Fruit fly (Drosophila melanogaster) whole organism, pupa: Measurements from ENCODE around the gene ebi.

Experiments used
- CG10348 ChIP-seq: fragments of 200-800 bp; sonication (Bioruptor generic); IDR thresholded peaks from 2 replicates; pipeline ENCODE4 v1.3.6; 2022; ENCODE audit warnings: missing biosample characterization, missing genetic modification characterization
- CG12605 ChIP-seq: fragments of 200-800 bp; sonication (Bioruptor generic); IDR thresholded peaks from 2 replicates; pipeline ENCODE4 v1.3.6; 2022; ENCODE audit warnings: missing biosample characterization, missing genetic modification characterization
- CG13204 ChIP-seq: fragments of 200-800 bp; sonication (Bioruptor generic); optimal IDR thresholded peaks from 2 replicates; lab custom pipeline; 2018; ENCODE audit warnings: missing biosample characterization, mild to moderate bottlenecking, missing genetic modification characterization, moderate library complexity
- CG14655 ChIP-seq: fragments of 200-800 bp; sonication (Bioruptor generic); optimal IDR thresholded peaks from 3 replicates; lab custom pipeline; 2017; ENCODE audit warnings: mild to moderate bottlenecking, missing biosample characterization, missing genetic modification reagents, missing genetic modification characterization
- CG15710 ChIP-seq: fragments of 200-800 bp; sonication (Bioruptor generic); optimal IDR thresholded peaks from 2 replicates; lab custom pipeline; 2018; ENCODE audit warnings: missing biosample characterization, mild to moderate bottlenecking, missing genetic modification characterization, moderate library complexity
- CG17806 ChIP-seq: fragments of 200-800 bp; sonication (Bioruptor generic); optimal IDR thresholded peaks from 2 replicates; lab custom pipeline; 2018; ENCODE audit warnings: missing biosample characterization, mild to moderate bottlenecking, missing genetic modification characterization, moderate library complexity
- CG32121 ChIP-seq: fragments of 200-800 bp; sonication (Bioruptor generic); IDR thresholded peaks from 2 replicates; pipeline ENCODE4 v1.3.6; 2022; ENCODE audit warnings: missing biosample characterization, missing genetic modification characterization
- CG34367 ChIP-seq: fragments of 200-800 bp; sonication (Bioruptor generic); optimal IDR thresholded peaks from 2 replicates; lab custom pipeline; 2018; ENCODE audit warnings: missing biosample characterization, mild to moderate bottlenecking, missing genetic modification characterization
- CG4496 ChIP-seq: fragments of 200-800 bp; sonication (Bioruptor generic); IDR thresholded peaks from 3 replicates; pipeline ENCODE4 v1.3.6; 2022; ENCODE audit warnings: missing biosample characterization, missing genetic modification characterization
- CG8159 ChIP-seq: fragments of 200-800 bp; sonication (Bioruptor generic); optimal IDR thresholded peaks from 3 replicates; lab custom pipeline; 2018; ENCODE audit warnings: missing biosample characterization, mild to moderate bottlenecking, missing genetic modification characterization, moderate library complexity
- CG8301 ChIP-seq: fragments of 200-800 bp; sonication (Bioruptor generic); optimal IDR thresholded peaks from 2 replicates; lab custom pipeline; 2018; ENCODE audit warnings: missing biosample characterization, mild to moderate bottlenecking, missing genetic modification characterization
- CG9948 ChIP-seq: fragments of 200-800 bp; sonication (Bioruptor generic); optimal IDR thresholded peaks from 2 replicates; lab custom pipeline; 2018; ENCODE audit warnings: missing biosample characterization, mild to moderate bottlenecking, missing genetic modification characterization, moderate library complexity
- D1 ChIP-seq: fragments of 200-800 bp; sonication (Bioruptor generic); optimal IDR thresholded peaks from 2 replicates; lab custom pipeline; 2018; ENCODE audit warnings: missing biosample characterization, mild to moderate bottlenecking, missing genetic modification characterization, moderate library complexity
- EcR ChIP-seq: fragments of 200-800 bp; sonication (Bioruptor generic); optimal IDR thresholded peaks from 3 replicates; lab custom pipeline; 2019; ENCODE audit warnings: missing biosample characterization, missing genetic modification characterization, mild to moderate bottlenecking, moderate library complexity, missing genetic modification reagents
- Ets98B ChIP-seq: fragments of 200-800 bp; sonication (Bioruptor generic); IDR thresholded peaks from 2 replicates; pipeline ENCODE4 v1.3.6; 2022; ENCODE audit warnings: missing biosample characterization, missing genetic modification characterization
- Pif1A ChIP-seq: fragments of 200-800 bp; sonication (Bioruptor generic); optimal IDR thresholded peaks from 3 replicates; lab custom pipeline; 2016; ENCODE audit warnings: missing biosample characterization, missing genetic modification characterization
- Pif1B ChIP-seq: fragments of 200-800 bp; sonication (Bioruptor generic); optimal IDR thresholded peaks from 3 replicates; lab custom pipeline; 2016; ENCODE audit warnings: missing biosample characterization, missing genetic modification characterization
- Snoo ChIP-seq: fragments of 200-800 bp; sonication (Bioruptor generic); optimal IDR thresholded peaks from 3 replicates; lab custom pipeline; 2017; ENCODE audit warnings: missing biosample characterization, mild to moderate bottlenecking, missing genetic modification characterization, inconsistent platforms
- fd96Ca ChIP-seq: fragments of 200-800 bp; sonication (Bioruptor generic); IDR thresholded peaks from 3 replicates; pipeline ENCODE4 v1.3.6; 2022; ENCODE audit warnings: missing biosample characterization, missing genetic modification characterization
- gl ChIP-seq: fragments of 200-800 bp; sonication (Bioruptor generic); optimal IDR thresholded peaks from 2 replicates; lab custom pipeline; 2018; ENCODE audit warnings: missing biosample characterization, mild to moderate bottlenecking, missing genetic modification characterization
- rn ChIP-seq: fragments of 200-800 bp; sonication (Bioruptor generic); IDR thresholded peaks from 2 replicates; pipeline ENCODE4 v1.3.6; 2022; ENCODE audit warnings: missing biosample characterization, missing genetic modification characterization

The ebi gene

DNA sequence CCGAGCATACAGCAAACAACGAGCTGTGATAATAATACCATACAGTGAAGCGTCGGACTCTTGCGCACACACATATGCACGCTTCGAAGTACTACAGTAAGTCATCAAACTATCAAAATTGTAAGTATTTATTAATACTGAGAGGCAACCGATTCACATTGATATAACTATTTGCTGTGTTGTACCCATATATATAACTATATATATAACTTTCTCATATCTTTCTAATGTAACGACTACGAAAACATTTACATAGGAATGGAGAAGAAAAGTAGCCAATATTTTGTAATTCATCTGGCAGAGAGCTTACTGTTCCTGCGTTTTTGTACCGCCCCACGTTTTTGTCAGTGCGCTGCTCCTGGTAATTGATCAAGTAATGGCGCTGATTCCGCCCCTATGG lies 1.9 kb upstream of the ebi start:
- TF ChIP-seq CG17806 (tag; lab: Kevin White, UChicago) (peak; percentile 25), CG9948 (tag; lab: Kevin White, UChicago) (peak; percentile 28), CG8159 (tag; lab: Kevin White, UChicago) (no peak), CG4496 (peak; percentile 26; the same call in 1 of the 3 replicates)
- TF ChIP-seq, all 21 proteins: peak for 3

DNA sequence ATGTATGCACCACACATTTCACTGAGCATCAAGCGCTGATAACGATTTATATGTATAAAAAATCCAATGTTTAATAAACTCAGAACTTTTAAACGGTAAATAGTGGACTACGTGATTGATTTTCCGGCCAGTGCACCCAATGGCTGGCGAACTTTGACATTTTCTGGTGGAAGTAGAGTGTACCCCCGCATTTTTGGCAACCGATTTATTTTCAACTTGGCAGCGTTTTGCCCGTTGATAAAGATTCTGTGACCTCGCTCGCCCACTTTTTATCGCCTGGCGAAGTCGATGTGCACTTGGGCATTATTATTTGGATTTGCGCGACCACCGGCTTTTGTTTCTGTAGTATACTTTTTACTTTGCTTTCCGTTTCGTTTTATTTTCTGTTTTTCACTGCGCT lies 973 bp upstream of the ebi start:
- TF ChIP-seq CG9948 (tag; lab: Kevin White, UChicago) (no peak), Snoo (tag; lab: Kevin White, UChicago) (no peak), gl (tag; lab: Kevin White, UChicago) (no peak), rn (no peak), Ets98B (GFP tag; lab: Robert Waterston, UW) (no peak), CG15710 (no peak), CG8159 (tag; lab: Kevin White, UChicago) (no peak)

DNA sequence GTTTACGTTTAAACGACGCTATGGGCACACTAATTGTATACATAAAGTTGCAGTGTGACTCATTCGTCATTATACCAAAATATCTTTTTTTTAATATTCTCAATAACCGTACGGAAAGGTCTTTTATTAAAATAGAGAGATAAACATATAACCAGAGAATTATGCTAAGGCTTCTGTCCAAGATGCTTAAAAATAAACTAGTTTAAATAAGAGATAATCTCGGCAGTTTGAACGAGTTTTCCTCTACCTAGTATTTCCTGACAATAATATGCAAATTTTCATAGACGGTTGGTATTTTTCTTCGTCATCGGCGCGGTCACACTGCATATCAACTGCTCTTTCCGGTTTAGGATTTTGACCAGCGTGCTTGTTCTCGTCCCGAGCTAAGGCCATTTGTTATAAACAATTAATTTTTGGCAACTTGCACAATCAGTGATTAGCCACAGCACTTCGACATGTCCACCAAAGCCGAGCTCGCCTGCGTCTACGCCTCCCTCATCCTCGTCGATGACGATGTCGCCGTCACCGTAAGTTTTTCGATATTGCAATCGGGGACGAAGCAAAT lies 4.8 kb downstream of the ebi start, which contains the start of the genes CG13690 and RpLP1:
Gene CG13690 (minus strand): TSS at position 33 of the 565 bp plus-strand sequence.
Gene RpLP1 (plus strand): TSS at position 333 of the 565 bp plus-strand sequence.
- TF ChIP-seq fd96Ca (GFP tag; lab: Robert Waterston, UW) (no peak), CG8159 (tag; lab: Kevin White, UChicago) (peak; percentile 59), CG9948 (tag; lab: Kevin White, UChicago) (peak; percentile 11), D1 (tag; lab: Kevin White, UChicago) (no peak), EcR (GFP tag; lab: Kevin White, UChicago) (peak; percentile 0), CG15710 (peak; percentile 40), Pif1A (peak; percentile 72), CG13204 (GFP tag; lab: Kevin White, UChicago) (peak; percentile 54), CG8301 (tag; lab: Kevin White, UChicago) (peak; percentile 13), CG12605 (GFP tag; lab: Robert Waterston, UW) (peak; percentile 71), CG34367 (tag; lab: Kevin White, UChicago) (peak; percentile 51), CG10348 (GFP tag; lab: Robert Waterston, UW) (no peak), CG32121 (peak; percentile 40; the same call in 1 of the 2 replicates), Snoo (tag; lab: Kevin White, UChicago) (peak; percentile 82), CG17806 (tag; lab: Kevin White, UChicago) (no peak), rn (no peak), gl (tag; lab: Kevin White, UChicago) (peak; percentile 53), Pif1B (GFP tag; lab: Kevin White, UChicago) (peak; percentile 41), CG14655 (GFP tag; lab: Kevin White, UChicago) (peak; percentile 45), Ets98B (GFP tag; lab: Robert Waterston, UW) (peak; percentile 26; the same call in 1 of the 2 replicates), CG4496 (peak; percentile 67; the same call in 2 of the 3 replicates)

DNA sequence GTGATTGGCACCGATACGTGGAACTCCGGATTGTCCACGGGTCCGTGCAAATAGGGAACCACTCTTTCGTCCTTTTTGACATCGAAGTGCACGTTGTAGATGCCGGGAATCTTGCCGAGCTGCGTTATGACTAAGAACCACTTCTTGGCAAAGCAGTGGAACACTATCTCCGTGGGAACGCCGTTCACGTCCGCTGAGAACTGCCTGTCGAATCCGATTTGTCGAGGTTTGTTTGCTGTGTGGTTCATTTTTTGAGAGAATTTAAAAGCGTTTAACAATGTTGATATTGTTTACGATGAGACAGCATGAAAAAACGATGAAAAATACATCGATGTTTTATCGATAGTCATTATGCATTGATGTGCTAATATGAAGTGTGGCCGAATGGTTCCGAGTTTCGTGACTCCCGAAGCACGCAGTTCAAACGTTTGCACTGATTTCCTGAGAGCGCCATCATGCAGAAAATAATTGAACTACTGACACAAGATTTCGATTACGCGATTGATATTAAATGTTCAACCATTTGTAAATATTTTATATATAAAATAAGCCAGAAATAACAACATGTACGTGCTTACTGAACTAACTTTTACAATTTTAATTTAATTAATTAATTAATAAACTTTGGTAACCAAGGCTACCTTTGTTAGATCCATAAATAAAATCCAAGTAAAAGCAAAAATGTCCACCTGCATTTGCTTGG lies 6.4 kb downstream of the ebi start, which contains the start of the genes CG11885 and CG13692:
Gene CG11885 (minus strand): TSS at position 332 of the 703 bp plus-strand sequence.
Gene CG13692 (plus strand): TSS at position 653 of the 703 bp plus-strand sequence.
- TF ChIP-seq CG12605 (GFP tag; lab: Robert Waterston, UW): no peak
- TF ChIP-seq CG8301 (tag; lab: Kevin White, UChicago): no peak
- TF ChIP-seq EcR (GFP tag; lab: Kevin White, UChicago): peak; percentile 3
- peak; percentile 19 for TF ChIP-seq Snoo (tag; lab: Kevin White, UChicago)
- no peak for TF ChIP-seq CG13204 (GFP tag; lab: Kevin White, UChicago)
- no peak for TF ChIP-seq Pif1B (GFP tag; lab: Kevin White, UChicago)
- TF ChIP-seq CG32121: no peak
- TF ChIP-seq CG4496: peak; percentile 39; the same call in 2 of the 3 replicates
- no peak for TF ChIP-seq CG15710

DNA sequence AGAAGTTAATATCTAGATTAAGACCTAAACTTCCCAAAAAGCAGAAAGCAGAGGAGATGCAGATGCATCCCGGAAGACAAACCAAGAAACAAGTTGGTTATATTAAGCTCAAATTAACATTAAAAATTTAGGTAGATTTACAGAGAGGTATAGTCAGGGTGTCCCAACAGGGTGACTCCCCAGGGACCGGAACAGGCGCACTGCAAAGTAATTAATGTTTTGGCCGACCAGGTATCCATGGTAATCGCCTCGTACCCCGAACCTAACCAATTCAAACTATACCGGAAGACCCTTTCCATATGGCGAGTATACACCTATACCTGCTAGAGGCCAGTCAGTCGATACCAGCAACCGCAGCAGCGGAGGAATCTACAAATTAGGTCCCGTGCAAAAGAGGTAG lies 7.7 kb downstream of the ebi start, which contains the start of gene BBS8:
Gene BBS8 (plus strand): TSS at position 301 of the 400 bp plus-strand sequence.
- TF ChIP-seq CG15710 (no peak), CG10348 (GFP tag; lab: Robert Waterston, UW) (no peak), CG4496 (no peak), fd96Ca (GFP tag; lab: Robert Waterston, UW) (no peak)

DNA sequence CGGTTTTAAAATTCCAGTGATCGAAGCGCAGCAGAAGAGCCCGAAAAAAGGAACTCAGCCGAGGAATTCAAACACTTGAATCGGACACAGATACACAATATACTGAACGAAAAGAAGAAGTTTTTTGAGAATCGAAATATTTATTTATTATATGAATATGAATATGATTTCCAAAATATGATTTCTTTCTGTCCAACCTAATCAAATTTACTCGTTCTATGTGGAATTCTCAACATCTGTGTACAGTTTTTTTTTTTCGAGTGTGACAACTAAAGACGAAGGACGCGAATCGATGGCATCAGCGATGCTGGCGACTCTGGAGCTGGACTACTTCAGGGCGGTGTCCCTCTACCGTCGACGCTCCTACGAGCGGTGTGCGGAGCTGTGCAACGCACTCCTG lies 8.3 kb downstream of the ebi start:
- TF ChIP-seq CG8301 (tag; lab: Kevin White, UChicago): peak; percentile 51
- no peak for TF ChIP-seq fd96Ca (GFP tag; lab: Robert Waterston, UW)
- TF ChIP-seq CG8159 (tag; lab: Kevin White, UChicago): peak; percentile 45
- peak; percentile 14 for TF ChIP-seq CG34367 (tag; lab: Kevin White, UChicago)
- TF ChIP-seq CG15710: peak; percentile 45
- TF ChIP-seq Snoo (tag; lab: Kevin White, UChicago): peak; percentile 78
- peak; percentile 72 for TF ChIP-seq CG14655 (GFP tag; lab: Kevin White, UChicago)
- TF ChIP-seq gl (tag; lab: Kevin White, UChicago): no peak
- peak; percentile 52 for TF ChIP-seq Pif1B (GFP tag; lab: Kevin White, UChicago)
- peak; percentile 56 for TF ChIP-seq CG17806 (tag; lab: Kevin White, UChicago)
- peak; percentile 64 for TF ChIP-seq Pif1A
- TF ChIP-seq CG4496: peak; percentile 29; the same call in 1 of the 3 replicates
- no peak for TF ChIP-seq CG13204 (GFP tag; lab: Kevin White, UChicago)
- TF ChIP-seq EcR (GFP tag; lab: Kevin White, UChicago): no peak
- peak; percentile 61 for TF ChIP-seq CG9948 (tag; lab: Kevin White, UChicago)
